Fruit fly (Drosophila melanogaster): ENCODE results near the gene Edg84A.

The Edg84A gene

DNA sequence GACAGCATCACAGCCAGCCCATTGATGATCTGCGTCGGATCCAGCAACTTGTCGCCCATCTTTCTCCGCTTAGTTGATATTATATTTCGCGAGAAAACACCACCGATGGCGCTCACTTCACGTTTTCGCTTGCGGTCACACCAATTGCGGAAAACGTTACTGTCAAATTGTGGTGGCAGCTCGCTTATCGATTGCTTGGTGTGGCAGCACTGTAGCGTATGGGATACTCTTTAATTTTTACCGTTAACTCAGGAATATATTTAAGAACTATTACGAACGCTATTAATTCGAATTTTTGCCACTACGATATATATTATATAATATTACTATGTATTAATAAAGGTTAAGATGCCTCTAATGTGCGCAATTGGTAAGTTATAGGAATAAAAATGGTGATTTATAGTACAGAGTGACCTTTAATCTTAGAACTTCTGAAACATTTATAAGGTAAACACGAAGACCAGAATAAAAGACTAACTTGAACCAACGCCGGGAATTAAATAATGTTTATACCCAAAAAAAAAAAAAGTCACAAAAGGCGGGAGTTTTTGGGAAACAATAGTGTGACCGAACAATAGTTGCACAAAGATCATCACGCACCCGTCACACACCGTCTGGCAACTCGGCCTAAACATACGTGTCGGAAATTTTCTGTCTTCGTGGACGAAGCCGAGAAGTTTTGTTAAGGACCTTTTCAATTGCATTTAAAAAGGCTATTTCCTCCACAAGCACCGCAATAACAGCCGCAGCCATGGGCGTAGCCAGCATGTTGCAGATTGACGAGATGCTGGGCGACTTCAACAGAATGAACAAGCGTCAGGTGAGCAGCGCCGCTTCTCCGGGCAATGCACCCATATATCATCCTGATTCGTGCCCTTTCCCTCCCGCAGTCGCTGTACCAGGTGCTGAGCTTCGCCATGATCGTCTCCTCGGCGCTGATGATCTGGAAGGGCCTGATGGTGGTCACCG, 26.7 kb upstream of the Edg84A start, which contains the start of the genes CG1307 and twr (continued):
- TF ChIP-seq CG8924 (tag; optimal IDR thresholded peaks at IDR 0.05) = peak; percentile 18
- TF ChIP-seq ewg (GFP tag; optimal IDR thresholded peaks at IDR 0.05) = no peak
- TF ChIP-seq row (GFP tag; IDR thresholded peaks at IDR 0.05) = peak; percentile 55
- no peak for TF ChIP-seq Antp (GFP tag; optimal IDR thresholded peaks at IDR 0.05)
- TF ChIP-seq CG10267 (tag; optimal IDR thresholded peaks at IDR 0.05) = peak; percentile 55
- TF ChIP-seq CG10462 (GFP tag; optimal IDR thresholded peaks at IDR 0.05) = peak; percentile 28
- TF ChIP-seq CTCF (GFP tag; optimal IDR thresholded peaks at IDR 0.05) = peak; percentile 31
- peak; percentile 53 for TF ChIP-seq CG3407 (GFP tag; optimal IDR thresholded peaks at IDR 0.05)
- no peak; the same call in 2 of the 3 replicates for TF ChIP-seq CG16813 (GFP tag; IDR thresholded peaks at IDR 0.05; ENCODE audit: partially characterized antibody)
- peak; percentile 74 for TF ChIP-seq pzg (GFP tag; optimal IDR thresholded peaks at IDR 0.05)
- peak; percentile 55 for TF ChIP-seq CG4617 (GFP tag; optimal IDR thresholded peaks at IDR 0.05; ENCODE audit: borderline replicate concordance)
- TF ChIP-seq CG18619 (GFP tag; optimal IDR thresholded peaks at IDR 0.05) = no peak
- peak; percentile 36 for TF ChIP-seq CG30403 (GFP tag; optimal IDR thresholded peaks at IDR 0.05)
- peak; percentile 21 for TF ChIP-seq Sry-δ (GFP tag; optimal IDR thresholded peaks at IDR 0.05)
- TF ChIP-seq CG5245 (GFP tag; optimal IDR thresholded peaks at IDR 0.05) = no peak
- no peak for TF ChIP-seq CG5953 (GFP tag; IDR thresholded peaks at IDR 0.05)
- TF ChIP-seq CG15479 (GFP tag; optimal IDR thresholded peaks at IDR 0.05) = no peak
- TF ChIP-seq Doc3 (GFP tag; IDR thresholded peaks at IDR 0.05; ENCODE audit: partially characterized antibody) = no peak
- peak; percentile 41 for TF ChIP-seq CG33557 (GFP tag; optimal IDR thresholded peaks at IDR 0.05)
- TF ChIP-seq Deaf1 (tag; optimal IDR thresholded peaks at IDR 0.05) = peak; percentile 78
- TF ChIP-seq CG12659 (GFP tag; optimal IDR thresholded peaks at IDR 0.05) = peak; percentile 77
- TF ChIP-seq CG4282 (GFP tag; optimal IDR thresholded peaks at IDR 0.05) = no peak
- TF ChIP-seq zen (tag; optimal IDR thresholded peaks at IDR 0.05) = peak; percentile 6
- TF ChIP-seq CG10565 (GFP tag; optimal IDR thresholded peaks at IDR 0.05) = no peak
- peak; percentile 51 for TF ChIP-seq Dek (tag; optimal IDR thresholded peaks at IDR 0.05)
- TF ChIP-seq eyg (GFP tag; optimal IDR thresholded peaks at IDR 0.05) = no peak
- no peak for TF ChIP-seq CG10274 (GFP tag; optimal IDR thresholded peaks at IDR 0.05)
- TF ChIP-seq Mad (GFP tag; optimal IDR thresholded peaks at IDR 0.05) = peak; percentile 7
- peak; percentile 60 for TF ChIP-seq Dref (GFP tag; IDR thresholded peaks at IDR 0.05)
- no peak for TF ChIP-seq Optix (GFP tag; IDR thresholded peaks at IDR 0.05)
- TF ChIP-seq CG2202 (tag; optimal IDR thresholded peaks at IDR 0.05) = no peak
- peak; percentile 51; the same call in 1 of the 2 replicates for TF ChIP-seq Xrp1 (GFP tag; IDR thresholded peaks at IDR 0.05)
- no peak for TF ChIP-seq cwo (GFP tag; optimal IDR thresholded peaks at IDR 0.05)
- no peak for TF ChIP-seq CG8478 (optimal IDR thresholded peaks at IDR 0.05)
- TF ChIP-seq CG14710 (tag; optimal IDR thresholded peaks at IDR 0.05) = peak; percentile 98
- 0 out of 3 replicates have a peak, but pooled peaks have one; percentile 9 for TF ChIP-seq CG11695 (GFP tag; IDR thresholded peaks at IDR 0.05)
- TF ChIP-seq nmo (GFP tag; optimal IDR thresholded peaks at IDR 0.05) = peak; percentile 62
- TF ChIP-seq CG9932 (GFP tag; IDR thresholded peaks at IDR 0.05) = peak; percentile 61
- TF ChIP-seq CG16779 (GFP tag; IDR thresholded peaks at IDR 0.05) = no peak
- peak; percentile 18 for TF ChIP-seq MTF-1 (GFP tag; optimal IDR thresholded peaks at IDR 0.05; ENCODE audit: borderline replicate concordance)
- no peak for TF ChIP-seq Oli (tag; optimal IDR thresholded peaks at IDR 0.05)
- no peak for TF ChIP-seq fd102C (GFP tag; optimal IDR thresholded peaks at IDR 0.05)
- no peak for TF ChIP-seq CG4854 (GFP tag; optimal IDR thresholded peaks at IDR 0.05)
- peak; percentile 93 for TF ChIP-seq Ets65A (GFP tag)
- peak; percentile 69 for TF ChIP-seq CG2712 (tag; optimal IDR thresholded peaks at IDR 0.05)
- peak; percentile 36 for TF ChIP-seq Ssrp (tag; optimal IDR thresholded peaks at IDR 0.05)
- 0 out of 4 replicates have a peak, but pooled peaks have one; percentile 25 for TF ChIP-seq Dll (GFP tag; IDR thresholded peaks at IDR 0.05; ENCODE audit: partially characterized antibody)
- peak; percentile 22; the same call in 1 of the 3 replicates for TF ChIP-seq dysf (GFP tag; IDR thresholded peaks at IDR 0.05)

All from whole organism, embryonic.